Worm (Caenorhabditis elegans): Measurements from ENCODE around the gene eak-4.

DNA sequence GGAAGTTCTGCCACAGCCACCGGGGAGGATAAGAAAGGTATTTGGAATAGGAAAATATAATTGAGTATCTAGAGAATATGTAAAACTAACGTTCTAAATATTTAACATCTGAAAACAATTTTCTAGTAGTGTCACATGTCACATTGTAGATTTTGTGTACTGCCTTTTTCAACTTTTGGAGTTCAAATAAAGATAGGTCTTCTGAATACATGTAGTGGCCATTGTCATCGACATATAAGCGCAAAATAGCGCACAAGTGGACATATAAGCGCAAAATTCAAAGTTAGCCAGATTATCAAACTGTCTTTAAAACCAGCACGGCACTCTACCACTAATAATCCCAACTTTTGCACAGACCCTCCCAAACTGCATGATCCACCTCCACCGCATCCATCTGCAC, 49.0 kb upstream of the eak-4 start:
- TF ChIP-seq pag-3 (tag; optimal IDR thresholded peaks at IDR 0.05; ENCODE audit: borderline replicate concordance) (no peak), ceh-9 (tag; optimal IDR thresholded peaks at IDR 0.05) (no peak), elt-2 (tag; optimal IDR thresholded peaks at IDR 0.05) (no peak), pros-1 (tag; optimal IDR thresholded peaks at IDR 0.05) (no peak)
